Worm (Caenorhabditis elegans) whole organism, young adult: ENCODE results near the gene bca-1.

Source experiments
- B0035.1 ChIP-seq: sonication (generic microtip); optimal IDR thresholded peaks from 2 replicates; lab custom pipeline; 2016; ENCODE audit warnings: missing genetic modification characterization, mild to moderate bottlenecking, missing compliant biosample characterization, missing genotype, missing genetic modification reagents
- C17E4.6 ChIP-seq: fragments of 200-800 bp; sonication (Bioruptor generic); IDR thresholded peaks from 2 replicates; pipeline ENCODE4 v1.3.6; 2022; ENCODE audit warnings: missing genetic modification reagents, missing genetic modification characterization, missing compliant biosample characterization
- D2030.7 ChIP-seq: fragments of 200-800 bp; sonication (Bioruptor generic); IDR thresholded peaks from 2 replicates; pipeline ENCODE4 v1.3.6; 2022; ENCODE audit warnings: missing genetic modification reagents, missing genetic modification characterization, missing compliant biosample characterization
- F22D6.2 ChIP-seq: sonication (generic microtip); optimal IDR thresholded peaks from 2 replicates; lab custom pipeline; 2016; ENCODE audit warnings: mild to moderate bottlenecking, missing genetic modification characterization, missing compliant biosample characterization
- F23B12.7 ChIP-seq: sonication (generic microtip); optimal IDR thresholded peaks from 2 replicates; lab custom pipeline; 2017; ENCODE audit warnings: missing genetic modification characterization, mild to moderate bottlenecking, missing compliant biosample characterization, antibody characterized with exemption, moderate library complexity; ENCODE audit not compliant: insufficient read depth
- F37B4.10 ChIP-seq: fragments of 200-800 bp; sonication (Bioruptor generic); IDR thresholded peaks from 2 replicates; pipeline ENCODE4 v1.3.6; 2022; ENCODE audit warnings: missing genetic modification characterization, missing compliant biosample characterization
- K11D2.4 ChIP-seq: fragments of 200-800 bp; sonication (Bioruptor generic); IDR thresholded peaks from 2 replicates; pipeline ENCODE4 v1.3.6; 2022; ENCODE audit warnings: missing genetic modification reagents, missing genetic modification characterization, missing compliant biosample characterization
- K12H6.12 ChIP-seq: fragments of 200-800 bp; sonication (Bioruptor generic); optimal IDR thresholded peaks from 2 replicates; lab custom pipeline; 2018; ENCODE audit warnings: mild to moderate bottlenecking, missing genetic modification characterization, missing compliant biosample characterization
- T07F8.4 ChIP-seq: sonication (generic microtip); optimal IDR thresholded peaks from 2 replicates; lab custom pipeline; 2016; ENCODE audit warnings: mild to moderate bottlenecking, missing genetic modification characterization, moderate library complexity, missing compliant biosample characterization
- T26A5.8 ChIP-seq: sonication (generic microtip); optimal IDR thresholded peaks from 2 replicates; lab custom pipeline; 2016; ENCODE audit warnings: missing genetic modification characterization, missing compliant biosample characterization
- Y53G8AR.9 ChIP-seq: fragments of 200-800 bp; sonication (Bioruptor generic); conservative IDR thresholded peaks from 2 replicates; pipeline ENCODE4 v1.3.6; 2022; ENCODE audit warnings: missing genetic modification reagents, missing genetic modification characterization, missing compliant biosample characterization
- Y56A3A.18 ChIP-seq: fragments of 200-800 bp; sonication (Bioruptor generic); IDR thresholded peaks from 2 replicates; pipeline ENCODE4 v1.3.6; 2022; ENCODE audit warnings: missing genetic modification reagents, missing genetic modification characterization, missing compliant biosample characterization
- ZK185.1 ChIP-seq: sonication (generic microtip); optimal IDR thresholded peaks from 2 replicates; lab custom pipeline; 2016; ENCODE audit warnings: mild to moderate bottlenecking, missing genetic modification characterization, missing compliant biosample characterization; ENCODE audit not compliant: poor library complexity, severe bottlenecking
- akir-1 ChIP-seq: fragments of 200-800 bp; sonication (Bioruptor generic); optimal IDR thresholded peaks from 2 replicates; lab custom pipeline; 2018; ENCODE audit warnings: mild to moderate bottlenecking, missing genetic modification characterization, moderate library complexity, missing compliant biosample characterization
- atf-7 ChIP-seq: sonication (generic microtip); optimal IDR thresholded peaks from 2 replicates; lab custom pipeline; 2017; ENCODE audit warnings: mild to moderate bottlenecking, missing genetic modification characterization, missing compliant biosample characterization
- attf-5 ChIP-seq: fragments of 200-800 bp; sonication (Bioruptor generic); optimal IDR thresholded peaks from 2 replicates; lab custom pipeline; 2018; ENCODE audit warnings: mild to moderate bottlenecking, missing genetic modification characterization, missing compliant biosample characterization
- bed-1 ChIP-seq: fragments of 200-800 bp; sonication (Bioruptor generic); IDR thresholded peaks from 2 replicates; pipeline ENCODE4 v1.3.6; 2022; ENCODE audit warnings: missing genetic modification reagents, missing genetic modification characterization, missing compliant biosample characterization
- bed-2 ChIP-seq: fragments of 200-800 bp; sonication (Bioruptor generic); IDR thresholded peaks from 2 replicates; pipeline ENCODE4 v1.3.6; 2022; ENCODE audit warnings: missing genetic modification reagents, missing genetic modification characterization, missing compliant biosample characterization
- ceh-100 ChIP-seq: fragments of 200-800 bp; sonication (Bioruptor generic); IDR thresholded peaks from 2 replicates; pipeline ENCODE4 v1.3.6; 2022; ENCODE audit warnings: missing genetic modification reagents, missing genetic modification characterization, missing compliant biosample characterization
- ceh-58 ChIP-seq: fragments of 200-800 bp; sonication (Bioruptor generic); IDR thresholded peaks from 2 replicates; pipeline ENCODE4 v1.3.6; 2022; ENCODE audit warnings: missing genetic modification characterization, missing compliant biosample characterization
- chd-7 ChIP-seq: sonication (generic microtip); optimal IDR thresholded peaks from 2 replicates; lab custom pipeline; 2016; ENCODE audit warnings: mild to moderate bottlenecking, missing genetic modification characterization, moderate library complexity, missing compliant biosample characterization
- dpl-1 ChIP-seq: fragments of 150-350 bp; optimal IDR thresholded peaks from 2 replicates; lab custom pipeline; 2014; ENCODE audit warnings: missing biosample characterization, missing genetic modification reagents, missing genetic modification characterization
- egrh-3 ChIP-seq: fragments of 200-800 bp; sonication (Bioruptor generic); IDR thresholded peaks from 2 replicates; pipeline ENCODE4 v1.3.6; 2022; ENCODE audit warnings: missing genetic modification reagents, missing genetic modification characterization, missing compliant biosample characterization
- ets-4 ChIP-seq: fragments of 200-800 bp; sonication (Bioruptor generic); optimal IDR thresholded peaks from 2 replicates; lab custom pipeline; 2018; ENCODE audit warnings: mild to moderate bottlenecking, missing genetic modification characterization, missing compliant biosample characterization
- fkh-3 ChIP-seq: sonication (generic microtip); optimal IDR thresholded peaks from 2 replicates; lab custom pipeline; 2016; ENCODE audit warnings: mild to moderate bottlenecking, missing genetic modification characterization, missing compliant biosample characterization
- him-1 ChIP-seq: sonication (generic microtip); optimal IDR thresholded peaks from 2 replicates; lab custom pipeline; 2016; ENCODE audit warnings: missing genotype, missing genetic modification reagents, missing genetic modification characterization, missing compliant biosample characterization
- hmg-1.2 ChIP-seq: fragments of 200-800 bp; sonication (Bioruptor generic); IDR thresholded peaks from 2 replicates; pipeline ENCODE4 v1.3.6; 2022; ENCODE audit warnings: missing genetic modification reagents, missing genetic modification characterization, missing compliant biosample characterization
- hmg-20 ChIP-seq: fragments of 200-800 bp; sonication (Bioruptor generic); IDR thresholded peaks from 2 replicates; pipeline ENCODE4 v1.3.6; 2022; ENCODE audit warnings: missing genetic modification reagents, missing genetic modification characterization, missing compliant biosample characterization
- let-526 ChIP-seq: fragments of 200-800 bp; sonication (Bioruptor generic); IDR thresholded peaks from 2 replicates; pipeline ENCODE4 v1.3.6; 2022; ENCODE audit warnings: missing genetic modification reagents, missing genetic modification characterization, missing compliant biosample characterization
- lir-1 ChIP-seq: fragments of 200-800 bp; sonication (Bioruptor generic); conservative IDR thresholded peaks from 2 replicates; pipeline ENCODE4 v1.3.6; 2022; ENCODE audit warnings: missing genetic modification reagents, missing genetic modification characterization, missing compliant biosample characterization
- lsy-27 ChIP-seq: sonication (generic microtip); optimal IDR thresholded peaks from 2 replicates; lab custom pipeline; 2017; ENCODE audit warnings: missing genetic modification characterization, mild to moderate bottlenecking, missing compliant biosample characterization, antibody characterized with exemption, missing genotype, borderline replicate concordance; ENCODE audit not compliant: insufficient read depth
- madf-10 ChIP-seq: sonication (generic microtip); optimal IDR thresholded peaks from 2 replicates; lab custom pipeline; 2016; ENCODE audit warnings: mild to moderate bottlenecking, missing genetic modification characterization, missing compliant biosample characterization
- mxl-1 ChIP-seq: sonication (generic microtip); optimal IDR thresholded peaks from 2 replicates; lab custom pipeline; 2016; ENCODE audit warnings: missing genetic modification characterization, missing compliant biosample characterization
- nfya-1 ChIP-seq: sonication (generic microtip); optimal IDR thresholded peaks from 2 replicates; lab custom pipeline; 2017; ENCODE audit warnings: antibody characterized with exemption, missing compliant biosample characterization, missing genetic modification characterization, borderline replicate concordance; ENCODE audit not compliant: insufficient read depth
- nfya-2 ChIP-seq: fragments of 200-800 bp; sonication (Bioruptor generic); IDR thresholded peaks from 2 replicates; pipeline ENCODE4 v1.3.6; 2022; ENCODE audit warnings: missing genetic modification reagents, missing genetic modification characterization, missing compliant biosample characterization
- nhr-27 ChIP-seq: fragments of 200-800 bp; sonication (Bioruptor generic); optimal IDR thresholded peaks from 2 replicates; lab custom pipeline; 2018; ENCODE audit warnings: mild to moderate bottlenecking, missing genetic modification characterization, moderate library complexity, missing compliant biosample characterization
- pbrm-1 ChIP-seq: fragments of 200-800 bp; sonication (Bioruptor generic); IDR thresholded peaks from 2 replicates; pipeline ENCODE4 v1.3.6; 2022; ENCODE audit warnings: missing genetic modification reagents, missing genetic modification characterization, missing compliant biosample characterization
- rec-8 ChIP-seq, 2 experiments: sonication (generic microtip); optimal IDR thresholded peaks; 2 replicates each; lab custom pipeline; 2016; ENCODE audit warnings: mild to moderate bottlenecking in 2 of 2, missing genetic modification characterization in 2 of 2, missing genetic modification reagents in 2 of 2, missing genotype in 2 of 2, missing biosample characterization in 1 of 2, missing compliant biosample characterization in 1 of 2, moderate library complexity in 1 of 2
- rpc-1 ChIP-seq, 2 experiments: fragments of 150-350 bp in 1 of 2; sonication (generic microtip) in 1 of 2; optimal IDR thresholded peaks; 2 replicates each; lab custom pipeline; 2014 to 2018; ENCODE audit warnings: missing biosample characterization in 1 of 2, missing genetic modification characterization in 1 of 2, missing genetic modification reagents in 1 of 2, missing genotype in 1 of 2
- snpc-3.4 ChIP-seq: sonication (generic microtip); optimal IDR thresholded peaks from 2 replicates; lab custom pipeline; 2017; ENCODE audit warnings: missing genetic modification characterization, mild to moderate bottlenecking, missing compliant biosample characterization, antibody characterized with exemption, moderate library complexity, missing genotype, missing genetic modification reagents
- somi-1 ChIP-seq: fragments of 200-800 bp; sonication (Bioruptor generic); optimal IDR thresholded peaks from 2 replicates; lab custom pipeline; 2018; ENCODE audit warnings: mild to moderate bottlenecking, missing genetic modification characterization, missing compliant biosample characterization
- tlf-1 ChIP-seq: fragments of 200-800 bp; sonication (Bioruptor generic); optimal IDR thresholded peaks from 2 replicates; lab custom pipeline; 2018; ENCODE audit warnings: mild to moderate bottlenecking, missing genetic modification characterization, missing compliant biosample characterization
- unc-130 ChIP-seq: sonication (generic microtip); optimal IDR thresholded peaks from 2 replicates; lab custom pipeline; 2016; ENCODE audit warnings: missing genetic modification reagents, missing genetic modification characterization, missing compliant biosample characterization
- unc-62 ChIP-seq: fragments of 150-350 bp; optimal IDR thresholded peaks from 2 replicates; lab custom pipeline; 2014; ENCODE audit warnings: missing biosample characterization, missing genetic modification reagents, missing genetic modification characterization
- xnd-1 ChIP-seq: sonication (generic microtip); optimal IDR thresholded peaks from 2 replicates; lab custom pipeline; 2016; ENCODE audit warnings: missing genotype, missing genetic modification reagents, missing genetic modification characterization, missing compliant biosample characterization
- ztf-26 ChIP-seq: sonication (generic microtip); optimal IDR thresholded peaks from 2 replicates; lab custom pipeline; 2017; ENCODE audit warnings: missing genetic modification characterization, missing compliant biosample characterization
- ztf-28 ChIP-seq: fragments of 200-800 bp; sonication (Bioruptor generic); IDR thresholded peaks from 2 replicates; pipeline ENCODE4 v1.3.6; 2022; ENCODE audit warnings: missing genetic modification reagents, missing genetic modification characterization, missing compliant biosample characterization
- ztf-6 ChIP-seq: fragments of 200-800 bp; sonication (Bioruptor generic); IDR thresholded peaks from 2 replicates; pipeline ENCODE4 v1.3.6; 2022; ENCODE audit warnings: missing genetic modification reagents, missing genetic modification characterization, missing compliant biosample characterization

The bca-1 gene

ce11 chrX:6219892-6220291, 15.3 kb upstream of the bca-1 start (continued):
- TF ChIP-seq lsy-27 (tag; lab: Kevin White, UChicago) = peak; percentile 57
- peak; percentile 85 for TF ChIP-seq pbrm-1
- TF ChIP-seq T26A5.8 (tag; lab: Kevin White, UChicago) = no peak
- no peak for TF ChIP-seq akir-1
- peak; percentile 13 for TF ChIP-seq K12H6.12 (tag; lab: Kevin White, UChicago)
- TF ChIP-seq madf-10 (tag; lab: Kevin White, UChicago) = peak; percentile 57
- no peak for TF ChIP-seq nhr-27 (tag; lab: Kevin White, UChicago)
- no peak for TF ChIP-seq ceh-100 (GFP tag; lab: Robert Waterston, UW)
- TF ChIP-seq dpl-1 = no peak
- no peak for TF ChIP-seq nfya-2 (GFP tag; lab: Robert Waterston, UW)
- TF ChIP-seq F22D6.2 (tag; lab: Kevin White, UChicago) = no peak
- TF ChIP-seq F37B4.10 (GFP tag; lab: Robert Waterston, UW) = no peak
- TF ChIP-seq Y53G8AR.9 (GFP tag; lab: Robert Waterston, UW) = peak; percentile 61; the same call in 1 of the 2 replicates
- peak; percentile 88 for TF ChIP-seq him-1 (tag; lab: Kevin White, UChicago)
- TF ChIP-seq F23B12.7 = no peak
- TF ChIP-seq unc-130 (GFP tag; lab: Kevin White, UChicago) = peak; percentile 15
- peak; percentile 32; the same call in 1 of the 2 replicates for TF ChIP-seq hmg-20 (GFP tag; lab: Robert Waterston, UW)
- TF ChIP-seq Y56A3A.18 (GFP tag; lab: Robert Waterston, UW) = peak; percentile 68; the same call in 1 of the 2 replicates
- peak; percentile 83 for TF ChIP-seq rpc-1 (optimal IDR thresholded peaks at IDR 0.05; lab: Kevin White, UChicago)
- TF ChIP-seq rpc-1 (tag; optimal IDR thresholded peaks at IDR 0.05; lab: Kevin White, UChicago) = peak; percentile 86
- peak; percentile 55 for TF ChIP-seq ztf-26 (tag; lab: Kevin White, UChicago)
- no peak for TF ChIP-seq nfya-1 (tag; lab: Kevin White, UChicago)
- 0 out of 2 replicates have a peak, but pooled peaks have one; percentile 22 for TF ChIP-seq let-526 (GFP tag; lab: Robert Waterston, UW)
- no peak for TF ChIP-seq unc-62 (GFP tag; lab: Kevin White, UChicago)
- peak; percentile 63 for TF ChIP-seq chd-7 (tag; lab: Kevin White, UChicago)
- TF ChIP-seq ZK185.1 = peak; percentile 60
- TF ChIP-seq lir-1 (GFP tag; lab: Robert Waterston, UW) = no peak
- peak; percentile 26 for TF ChIP-seq T07F8.4
- peak; percentile 32 for TF ChIP-seq tlf-1 (GFP tag; lab: Kevin White, UChicago)
- peak; percentile 66 for TF ChIP-seq attf-5 (GFP tag; lab: Kevin White, UChicago)
- TF ChIP-seq K11D2.4 = 0 out of 2 replicates have a peak, but pooled peaks have one; percentile 18
- TF ChIP-seq mxl-1 (tag; lab: Kevin White, UChicago) = peak; percentile 43
- no peak for TF ChIP-seq xnd-1 (tag; lab: Kevin White, UChicago)
- TF ChIP-seq bed-1 = 0 out of 2 replicates have a peak, but pooled peaks have one; percentile 64
- no peak for TF ChIP-seq egrh-3 (GFP tag; lab: Robert Waterston, UW)
- TF ChIP-seq fkh-3 = no peak
- TF ChIP-seq ets-4 (GFP tag; lab: Kevin White, UChicago) = peak; percentile 16
- TF ChIP-seq B0035.1 = no peak
- peak; percentile 37 for TF ChIP-seq somi-1
- TF ChIP-seq snpc-3.4 (tag; lab: Kevin White, UChicago) = no peak
- TF ChIP-seq ceh-58 (GFP tag; lab: Robert Waterston, UW) = no peak
- no peak for TF ChIP-seq atf-7
- TF ChIP-seq rec-8 (tag; optimal IDR thresholded peaks at IDR 0.05; lab: Kevin White, UChicago) = peak; percentile 65 to 71
- no peak for TF ChIP-seq C17E4.6 (GFP tag; lab: Robert Waterston, UW)
- no peak for TF ChIP-seq bed-2 (GFP tag; lab: Robert Waterston, UW)
- peak; percentile 35; the same call in 1 of the 2 replicates for TF ChIP-seq D2030.7 (GFP tag; lab: Robert Waterston, UW)
- peak; percentile 66 for TF ChIP-seq hmg-1.2 (GFP tag; lab: Robert Waterston, UW)
- no peak for TF ChIP-seq ztf-6 (GFP tag; lab: Robert Waterston, UW)
- TF ChIP-seq ztf-28 (GFP tag; lab: Robert Waterston, UW) = peak; percentile 85; the same call in 1 of the 2 replicates
